Fruit fly (Drosophila melanogaster): Measurements from ENCODE around the gene CG31606.

The CG31606 gene

DNA sequence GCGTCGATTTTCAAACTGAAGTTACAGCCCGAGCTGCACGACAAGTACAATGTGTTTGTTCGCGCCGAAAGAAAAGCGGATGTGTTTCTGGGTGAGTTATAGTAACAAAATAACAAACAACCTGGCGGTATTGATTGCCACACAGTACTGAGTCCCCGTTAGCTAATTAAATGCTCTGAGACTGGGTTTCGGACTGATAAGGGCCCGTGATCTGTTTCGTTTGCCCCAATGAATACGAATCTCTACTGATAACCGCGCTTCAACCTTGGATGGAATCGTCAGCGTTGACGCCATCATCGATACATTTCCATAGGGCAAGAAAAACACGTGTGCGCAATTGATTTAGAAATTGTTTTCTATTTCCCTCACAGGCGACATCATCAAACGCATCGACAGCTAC lies 9.8 kb downstream of the CG31606 start:
- TF ChIP-seq Sin3A (optimal IDR thresholded peaks at IDR 0.05), result no peak
- no peak for TF ChIP-seq psq (optimal IDR thresholded peaks at IDR 0.05)
- TF ChIP-seq insv (optimal IDR thresholded peaks at IDR 0.05), result no peak
- TF ChIP-seq h (optimal IDR thresholded peaks at IDR 0.05), result no peak
- no peak for TF ChIP-seq Myc (optimal IDR thresholded peaks at IDR 0.05)
- TF ChIP-seq ttk (optimal IDR thresholded peaks at IDR 0.05), result no peak

DNA sequence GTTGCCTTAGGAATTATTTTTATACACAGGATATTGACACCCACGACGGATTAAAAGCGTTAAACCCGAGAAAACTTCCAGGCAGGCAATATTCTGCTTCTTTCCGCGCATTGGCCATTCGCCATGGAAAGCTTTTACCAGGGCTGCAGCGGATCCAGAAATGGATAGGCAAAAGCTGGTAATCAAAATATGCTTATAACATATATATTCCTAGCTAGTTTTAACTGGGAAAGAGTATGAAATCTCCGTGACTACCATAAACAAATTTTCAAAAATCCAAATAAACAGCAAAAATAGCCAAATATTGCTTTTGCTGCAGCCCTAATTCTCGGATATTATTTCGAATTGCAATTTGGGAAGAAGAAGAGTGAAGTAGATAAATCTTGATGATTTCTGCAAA lies 12.1 kb downstream of the CG31606 start, which contains the start of the genes PAPLA1 and Rbsn-5:
Gene PAPLA1, minus strand, starts transcription at position 141 of the 400 bp plus-strand sequence.
Gene Rbsn-5, plus strand, starts transcription at position 335 of the 400 bp plus-strand sequence.
- no peak for TF ChIP-seq insv (optimal IDR thresholded peaks at IDR 0.05)
- no peak for TF ChIP-seq h (optimal IDR thresholded peaks at IDR 0.05)
- TF ChIP-seq ttk (optimal IDR thresholded peaks at IDR 0.05), result no peak
- no peak for TF ChIP-seq Sin3A (optimal IDR thresholded peaks at IDR 0.05)
- no peak for TF ChIP-seq Myc (optimal IDR thresholded peaks at IDR 0.05)

- TF ChIP-seq ttk (optimal IDR thresholded peaks at IDR 0.05), result no peak
- TF ChIP-seq Myc (optimal IDR thresholded peaks at IDR 0.05), result no peak
- no peak for TF ChIP-seq Sin3A (optimal IDR thresholded peaks at IDR 0.05)
- no peak for TF ChIP-seq psq (optimal IDR thresholded peaks at IDR 0.05)
- TF ChIP-seq h (optimal IDR thresholded peaks at IDR 0.05), result no peak
- TF ChIP-seq insv (optimal IDR thresholded peaks at IDR 0.05), result no peak
Measured at dm6 chr2L:8161994-8162306, 14.5 kb downstream of the CG31606 start.

DNA sequence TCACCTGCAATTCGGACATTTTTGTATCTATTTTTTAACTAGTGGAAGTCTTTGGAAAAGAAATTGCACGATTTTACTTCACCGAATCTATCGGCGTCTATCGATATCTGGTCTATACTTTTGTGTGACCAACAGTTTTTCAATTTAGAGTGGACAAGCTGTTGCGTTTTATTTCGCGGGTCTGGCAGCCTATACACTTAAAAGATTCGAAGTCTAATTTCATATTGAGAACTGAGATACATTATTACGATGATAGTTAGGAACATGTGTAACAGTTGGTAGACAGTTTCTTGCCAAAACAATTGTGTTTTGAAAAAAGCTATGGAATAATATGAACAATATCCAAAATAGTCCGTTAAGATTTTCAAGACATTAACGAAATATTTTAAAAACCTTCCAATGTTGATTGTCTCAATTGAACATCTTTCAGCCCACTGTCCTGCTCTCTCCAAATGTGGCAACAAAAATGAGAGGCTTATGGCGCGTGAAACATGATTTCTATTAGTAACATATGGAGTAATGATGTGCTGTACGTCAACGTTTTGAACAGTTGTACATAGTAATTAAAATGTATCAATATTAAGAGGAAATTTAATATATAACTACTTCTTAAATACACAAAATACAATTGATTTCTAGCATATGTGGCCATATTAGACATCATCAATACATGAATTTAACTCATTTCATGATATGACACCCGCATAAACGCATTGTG lies 15.1 kb downstream of the CG31606 start, which contains the start of gene Acbp1:
Gene Acbp1, minus strand, starts transcription at position 146 of the 718 bp plus-strand sequence.
- TF ChIP-seq Sin3A (optimal IDR thresholded peaks at IDR 0.05) (no peak), ttk (optimal IDR thresholded peaks at IDR 0.05) (no peak), Myc (optimal IDR thresholded peaks at IDR 0.05) (no peak), psq (optimal IDR thresholded peaks at IDR 0.05) (no peak), h (optimal IDR thresholded peaks at IDR 0.05) (no peak), insv (optimal IDR thresholded peaks at IDR 0.05) (no peak)

DNA sequence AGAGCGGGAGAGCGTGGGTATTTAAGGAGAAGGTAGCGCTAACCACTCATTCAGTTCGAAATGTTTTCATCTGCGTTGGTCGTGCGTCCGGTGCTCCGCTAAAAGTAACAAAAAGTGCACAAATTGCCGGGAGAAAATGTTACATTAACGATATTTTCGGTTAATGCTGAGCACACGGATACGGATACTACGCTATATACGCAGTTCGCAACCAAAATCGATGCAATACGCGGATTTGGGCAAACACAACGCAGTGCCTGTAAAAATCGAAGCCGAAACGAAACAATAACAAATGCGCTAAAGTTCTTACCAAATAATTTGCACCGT lies 15.6 kb downstream of the CG31606 start, which contains the start of gene Piezo:
Gene Piezo, plus strand, starts transcription at position 49 of the 327 bp plus-strand sequence.
- no peak for TF ChIP-seq Sin3A (optimal IDR thresholded peaks at IDR 0.05)
- TF ChIP-seq ttk (optimal IDR thresholded peaks at IDR 0.05), result no peak
- TF ChIP-seq insv (optimal IDR thresholded peaks at IDR 0.05), result no peak

dm6 chr2L:8163588-8164166 lies 16.3 kb downstream of the CG31606 start:
- no peak for TF ChIP-seq ttk (optimal IDR thresholded peaks at IDR 0.05)
- no peak for TF ChIP-seq insv (optimal IDR thresholded peaks at IDR 0.05)
- TF ChIP-seq Myc (optimal IDR thresholded peaks at IDR 0.05), result no peak
- TF ChIP-seq psq (optimal IDR thresholded peaks at IDR 0.05), result no peak
- no peak for TF ChIP-seq h (optimal IDR thresholded peaks at IDR 0.05)
- no peak for TF ChIP-seq Sin3A (optimal IDR thresholded peaks at IDR 0.05)

DNA sequence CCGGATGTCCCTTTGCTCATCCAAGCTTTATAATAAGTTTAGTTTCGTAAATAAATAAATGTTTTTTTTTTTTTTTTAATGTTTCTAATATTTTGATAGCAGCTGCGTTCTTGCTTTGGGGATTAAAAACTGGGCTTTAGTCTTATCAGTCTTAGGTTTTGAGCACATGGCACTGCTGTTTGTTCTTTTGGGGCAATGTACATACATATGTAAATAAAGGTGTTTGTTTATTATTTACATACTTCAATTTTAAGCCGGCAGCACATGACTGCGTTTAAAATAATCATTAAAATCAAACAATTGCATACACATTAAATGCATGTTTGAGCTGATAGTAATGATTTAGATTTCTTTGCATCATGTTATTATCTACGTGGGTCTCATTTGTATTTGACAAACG lies 16.8 kb downstream of the CG31606 start:
- TF ChIP-seq ttk (optimal IDR thresholded peaks at IDR 0.05) (no peak), h (optimal IDR thresholded peaks at IDR 0.05) (no peak), insv (optimal IDR thresholded peaks at IDR 0.05) (no peak), psq (optimal IDR thresholded peaks at IDR 0.05) (no peak), Sin3A (optimal IDR thresholded peaks at IDR 0.05) (no peak), Myc (optimal IDR thresholded peaks at IDR 0.05) (no peak)

dm6 chr2L:8165800-8166576 lies 18.6 kb downstream of the CG31606 start:
- TF ChIP-seq insv (optimal IDR thresholded peaks at IDR 0.05), result no peak
- TF ChIP-seq psq (optimal IDR thresholded peaks at IDR 0.05), result no peak
- no peak for TF ChIP-seq Myc (optimal IDR thresholded peaks at IDR 0.05)

DNA sequence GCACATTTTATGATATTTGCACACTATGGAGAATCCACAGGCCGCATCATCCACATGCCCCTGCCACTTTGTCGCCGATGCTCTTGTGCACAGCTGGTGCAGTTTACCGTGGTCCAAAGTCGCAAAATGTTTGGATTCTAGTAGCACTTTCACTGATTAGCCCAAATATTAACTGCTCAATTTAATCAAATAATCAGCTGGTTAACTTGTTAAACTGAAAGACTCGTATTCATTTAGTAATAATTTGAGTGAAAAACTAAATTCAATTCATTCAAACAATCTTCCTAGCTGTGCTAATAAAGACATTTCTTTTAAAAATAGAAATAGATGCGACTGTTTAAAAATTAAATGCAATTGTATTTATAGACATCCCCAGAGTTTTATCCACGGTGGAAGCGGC lies 20.7 kb downstream of the CG31606 start:
- TF ChIP-seq Myc (optimal IDR thresholded peaks at IDR 0.05), result no peak
- TF ChIP-seq Sin3A (optimal IDR thresholded peaks at IDR 0.05), result no peak
- TF ChIP-seq psq (optimal IDR thresholded peaks at IDR 0.05), result no peak
- TF ChIP-seq insv (optimal IDR thresholded peaks at IDR 0.05), result no peak
- TF ChIP-seq h (optimal IDR thresholded peaks at IDR 0.05), result no peak
- no peak for TF ChIP-seq ttk (optimal IDR thresholded peaks at IDR 0.05)

DNA sequence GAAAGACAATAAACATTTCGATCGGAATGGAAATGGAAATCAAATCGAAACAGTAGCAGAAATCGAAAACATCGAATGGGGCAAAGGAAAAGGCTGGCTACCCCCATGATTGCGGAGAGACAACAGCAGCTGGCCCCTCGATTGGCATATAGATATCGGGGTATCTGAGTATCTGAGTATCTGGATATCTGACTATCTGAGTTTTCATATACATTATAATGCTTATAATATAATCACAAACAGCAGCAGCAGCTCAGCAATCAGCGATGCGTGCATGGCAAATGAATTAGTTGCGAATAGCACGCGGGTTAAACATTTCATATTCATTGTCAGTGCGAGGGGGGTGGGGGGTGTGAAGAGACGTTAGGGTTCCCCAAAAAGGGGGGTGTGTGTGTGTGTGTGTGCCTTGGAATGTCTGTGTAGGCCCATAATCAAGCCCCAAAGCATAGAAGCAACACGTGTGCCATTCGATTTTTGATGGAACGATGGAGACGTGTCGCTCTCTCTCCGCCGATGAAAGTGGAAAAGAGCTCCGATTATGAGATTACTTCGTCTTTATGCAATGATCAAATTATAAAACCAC lies 23.3 kb downstream of the CG31606 start:
- TF ChIP-seq Myc (optimal IDR thresholded peaks at IDR 0.05), result no peak
- no peak for TF ChIP-seq psq (optimal IDR thresholded peaks at IDR 0.05)
- TF ChIP-seq Sin3A (optimal IDR thresholded peaks at IDR 0.05), result no peak
- no peak for TF ChIP-seq insv (optimal IDR thresholded peaks at IDR 0.05)
- TF ChIP-seq ttk (optimal IDR thresholded peaks at IDR 0.05), result no peak
- TF ChIP-seq h (optimal IDR thresholded peaks at IDR 0.05), result no peak

DNA sequence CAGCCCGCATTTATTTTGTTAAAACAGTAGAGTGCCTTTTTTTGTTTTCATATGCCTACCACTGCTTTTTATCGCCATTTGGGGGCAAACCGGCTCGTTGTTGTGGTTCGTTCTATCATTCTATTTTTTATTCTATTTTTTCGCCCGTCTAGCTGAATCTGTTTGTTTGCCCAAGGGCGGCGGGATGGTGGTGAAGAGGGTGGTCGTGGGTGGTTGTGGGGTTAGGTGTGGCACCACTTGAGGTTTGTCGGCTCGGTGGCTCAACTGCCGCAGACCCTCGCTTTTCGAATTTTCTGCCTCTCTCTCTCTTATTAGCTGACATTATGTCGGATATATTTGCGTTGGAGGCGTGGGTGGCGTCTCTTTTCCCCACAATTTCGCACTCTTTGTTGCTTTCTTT lies 24.1 kb downstream of the CG31606 start:
- no peak for TF ChIP-seq insv (optimal IDR thresholded peaks at IDR 0.05)
- no peak for TF ChIP-seq ttk (optimal IDR thresholded peaks at IDR 0.05)
- TF ChIP-seq Sin3A (optimal IDR thresholded peaks at IDR 0.05), result no peak
- no peak for TF ChIP-seq h (optimal IDR thresholded peaks at IDR 0.05)
- no peak for TF ChIP-seq Myc (optimal IDR thresholded peaks at IDR 0.05)

DNA sequence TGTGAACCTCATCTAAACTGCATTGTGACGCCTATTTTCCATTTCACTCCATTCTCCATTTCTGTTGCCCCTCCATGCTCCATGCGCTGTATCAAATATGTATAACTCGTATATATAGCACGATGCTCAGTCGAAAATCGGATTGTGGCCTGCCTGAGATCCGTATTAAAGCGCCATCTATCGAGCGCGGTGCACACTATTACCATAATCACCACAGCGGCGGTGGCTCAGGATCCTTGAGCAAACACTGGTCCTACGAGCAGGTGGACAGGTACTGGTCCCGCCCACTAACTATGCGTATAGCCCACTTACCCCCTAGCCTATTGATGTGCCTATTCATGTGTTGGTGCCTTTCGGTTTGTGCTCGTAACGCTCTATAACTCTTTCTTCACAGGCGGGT lies 37.6 kb downstream of the CG31606 start:
- no peak for TF ChIP-seq psq (optimal IDR thresholded peaks at IDR 0.05)
- TF ChIP-seq Myc (optimal IDR thresholded peaks at IDR 0.05), result no peak
- no peak for TF ChIP-seq ttk (optimal IDR thresholded peaks at IDR 0.05)
- no peak for TF ChIP-seq Sin3A (optimal IDR thresholded peaks at IDR 0.05)
- no peak for TF ChIP-seq h (optimal IDR thresholded peaks at IDR 0.05)

Data from Kc167 (cell line).